Worm (Caenorhabditis elegans) whole organism, L3 larva: ENCODE measurements around the gene Y53F4B.39.

Source experiments
- R02D3.7 ChIP-seq: fragments of 150-350 bp; optimal IDR thresholded peaks from 2 replicates; lab custom pipeline; 2014; ENCODE audit warnings: missing biosample characterization, missing genetic modification characterization
- ZK546.5 ChIP-seq: sonication (generic microtip); optimal IDR thresholded peaks from 2 replicates; lab custom pipeline; 2017; ENCODE audit warnings: missing biosample characterization, missing genetic modification characterization
- aly-2 ChIP-seq: fragments of 150-350 bp; optimal IDR thresholded peaks from 2 replicates; lab custom pipeline; 2014; ENCODE audit warnings: missing biosample characterization, missing genetic modification characterization
- ceh-16 ChIP-seq: sonication (generic microtip); optimal IDR thresholded peaks from 2 replicates; lab custom pipeline; 2017; ENCODE audit warnings: missing biosample characterization, missing genetic modification characterization
- ceh-28 ChIP-seq: fragments of 150-350 bp; optimal IDR thresholded peaks from 2 replicates; lab custom pipeline; 2014; ENCODE audit warnings: missing biosample characterization, missing genetic modification reagents, missing genetic modification characterization
- ceh-82 ChIP-seq: fragments of 150-350 bp; optimal IDR thresholded peaks from 2 replicates; lab custom pipeline; 2014; ENCODE audit warnings: missing biosample characterization, missing genetic modification characterization
- daf-12 ChIP-seq: fragments of 150-350 bp; optimal IDR thresholded peaks from 2 replicates; lab custom pipeline; 2014; ENCODE audit warnings: missing biosample characterization, missing genetic modification reagents, missing genetic modification characterization
- egl-27 ChIP-seq: sonication (generic microtip); optimal IDR thresholded peaks from 4 replicates; lab custom pipeline; 2017; ENCODE audit warnings: missing biosample characterization, missing genetic modification reagents, missing genetic modification characterization
- egl-5 ChIP-seq: fragments of 150-350 bp; optimal IDR thresholded peaks from 2 replicates; lab custom pipeline; 2017; ENCODE audit warnings: missing biosample characterization, missing genetic modification reagents, missing genetic modification characterization, inconsistent platforms
- elt-1 ChIP-seq: fragments of 150-350 bp; optimal IDR thresholded peaks from 2 replicates; lab custom pipeline; 2014; ENCODE audit warnings: missing biosample characterization, missing genetic modification characterization
- elt-2 ChIP-seq: sonication (generic microtip); optimal IDR thresholded peaks from 2 replicates; lab custom pipeline; 2016; ENCODE audit warnings: missing genetic modification reagents, mild to moderate bottlenecking, missing genetic modification characterization, missing compliant biosample characterization
- eor-1 ChIP-seq, 2 experiments: fragments of 150-350 bp; optimal IDR thresholded peaks; 2 replicates each; lab custom pipeline; 2014 to 2018; ENCODE audit warnings: missing biosample characterization in 2 of 2, missing genetic modification characterization in 2 of 2
- fos-1 ChIP-seq: fragments of 150-350 bp; optimal IDR thresholded peaks from 2 replicates; lab custom pipeline; 2014; ENCODE audit warnings: missing biosample characterization, missing genetic modification characterization
- jun-1 ChIP-seq: fragments of 150-350 bp; optimal IDR thresholded peaks from 2 replicates; lab custom pipeline; 2014; ENCODE audit warnings: missing biosample characterization, missing genetic modification reagents, missing genetic modification characterization
- lin-15B ChIP-seq: fragments of 150-350 bp; optimal IDR thresholded peaks from 2 replicates; lab custom pipeline; 2014; ENCODE audit warnings: missing biosample characterization, missing genetic modification characterization
- lin-39 ChIP-seq: fragments of 150-350 bp; optimal IDR thresholded peaks from 2 replicates; lab custom pipeline; 2018; ENCODE audit warnings: missing biosample characterization, missing genetic modification reagents, missing genetic modification characterization
- lsy-12 ChIP-seq: sonication (generic microtip); optimal IDR thresholded peaks from 2 replicates; lab custom pipeline; 2016; ENCODE audit warnings: mild to moderate bottlenecking, missing genetic modification characterization, missing compliant biosample characterization
- mdl-1 ChIP-seq: fragments of 150-350 bp; optimal IDR thresholded peaks from 2 replicates; lab custom pipeline; 2014; ENCODE audit warnings: missing biosample characterization, missing genetic modification characterization
- mml-1 ChIP-seq: fragments of 150-350 bp; sonication (generic microtip); optimal IDR thresholded peaks from 3 replicates; lab custom pipeline; 2014; ENCODE audit warnings: missing biosample characterization, missing genetic modification characterization
- nfya-1 ChIP-seq: sonication (generic microtip); optimal IDR thresholded peaks from 2 replicates; lab custom pipeline; 2017; ENCODE audit warnings: missing genetic modification characterization, mild to moderate bottlenecking, missing compliant biosample characterization, antibody characterized with exemption, moderate library complexity; ENCODE audit not compliant: insufficient read depth
- nhr-11 ChIP-seq: fragments of 150-350 bp; optimal IDR thresholded peaks from 2 replicates; lab custom pipeline; 2014; ENCODE audit warnings: missing biosample characterization, missing genetic modification characterization
- nhr-237 ChIP-seq: fragments of 150-350 bp; optimal IDR thresholded peaks from 2 replicates; lab custom pipeline; 2014; ENCODE audit warnings: missing biosample characterization, missing genetic modification characterization
- nhr-28 ChIP-seq: fragments of 150-350 bp; optimal IDR thresholded peaks from 2 replicates; lab custom pipeline; 2014; ENCODE audit warnings: missing biosample characterization, missing genetic modification characterization
- nhr-43 ChIP-seq: sonication (generic microtip); optimal IDR thresholded peaks from 2 replicates; lab custom pipeline; 2016; ENCODE audit warnings: mild to moderate bottlenecking, missing genetic modification characterization, missing compliant biosample characterization; ENCODE audit not compliant: poor library complexity, severe bottlenecking
- nhr-67 ChIP-seq: fragments of 150-350 bp; optimal IDR thresholded peaks from 2 replicates; lab custom pipeline; 2014; ENCODE audit warnings: missing biosample characterization, missing genetic modification characterization
- nhr-76 ChIP-seq: fragments of 150-350 bp; sonication (generic microtip); optimal IDR thresholded peaks from 5 replicates; lab custom pipeline; 2014; ENCODE audit warnings: missing biosample characterization, missing genetic modification characterization
- nhr-77 ChIP-seq: fragments of 150-350 bp; optimal IDR thresholded peaks from 2 replicates; lab custom pipeline; 2014; ENCODE audit warnings: missing biosample characterization, missing genetic modification characterization
- pha-4 ChIP-seq: fragments of 150-350 bp; optimal IDR thresholded peaks from 2 replicates; lab custom pipeline; 2014; ENCODE audit warnings: missing biosample characterization, missing genetic modification reagents, missing genetic modification characterization
- skn-1 ChIP-seq: fragments of 150-350 bp; optimal IDR thresholded peaks from 2 replicates; lab custom pipeline; 2014; ENCODE audit warnings: missing biosample characterization, missing genetic modification characterization
- unc-39 ChIP-seq: sonication (generic microtip); optimal IDR thresholded peaks from 4 replicates; lab custom pipeline; 2017; ENCODE audit warnings: missing biosample characterization, missing genetic modification characterization
- unc-62 ChIP-seq: fragments of 150-350 bp; sonication (generic microtip); optimal IDR thresholded peaks from 4 replicates; lab custom pipeline; 2014; ENCODE audit warnings: missing biosample characterization, missing genetic modification reagents, missing genetic modification characterization
- zag-1 ChIP-seq: fragments of 150-350 bp; optimal IDR thresholded peaks from 2 replicates; lab custom pipeline; 2014; ENCODE audit warnings: missing biosample characterization, missing genetic modification characterization
- ztf-4 ChIP-seq: fragments of 150-350 bp; optimal IDR thresholded peaks from 2 replicates; lab custom pipeline; 2014; ENCODE audit warnings: missing biosample characterization, missing genetic modification characterization

Gene Y53F4B.39

DNA sequence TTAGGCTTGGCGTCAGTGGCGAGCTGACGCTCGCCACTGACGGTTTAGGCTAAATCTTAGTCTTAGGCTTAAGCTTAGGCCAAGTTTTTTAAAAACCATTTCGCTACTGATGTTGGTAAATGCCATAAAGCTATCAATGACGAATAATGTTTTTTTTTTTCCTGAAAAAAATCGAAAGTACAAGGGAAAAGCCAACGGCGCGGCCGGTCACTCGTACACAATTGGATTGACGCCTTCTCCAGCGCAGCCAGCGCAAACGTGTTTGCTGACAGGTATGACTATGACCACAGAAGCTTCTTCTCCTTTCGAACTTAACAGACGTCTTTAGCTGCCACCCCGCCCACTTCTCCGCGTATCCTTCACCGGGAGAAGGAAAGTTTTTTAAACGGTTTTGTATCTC, 35.6 kb downstream of the Y53F4B.39 start, which contains the start of gene Y53F4B.27:
TSS of gene Y53F4B.27 (plus strand) at position 301 of the 400 bp plus-strand sequence.
- TF ChIP-seq nfya-1 (tag; lab: Kevin White, UChicago) = no peak
- TF ChIP-seq ceh-82 (tag; lab: Kevin White, UChicago) = no peak
- TF ChIP-seq daf-12 (tag; lab: Kevin White, UChicago) = no peak
- TF ChIP-seq nhr-76 (tag; lab: Kevin White, UChicago) = no peak
- no peak for TF ChIP-seq egl-5
- TF ChIP-seq ztf-4 (tag; lab: Kevin White, UChicago) = no peak
- TF ChIP-seq nhr-28 (tag; lab: Kevin White, UChicago) = no peak
- TF ChIP-seq unc-62 (GFP tag; lab: Kevin White, UChicago) = no peak
- TF ChIP-seq nhr-43 = no peak
- TF ChIP-seq unc-39 = no peak
- no peak for TF ChIP-seq nhr-77 (tag; lab: Kevin White, UChicago)
- no peak for TF ChIP-seq R02D3.7 (tag; lab: Kevin White, UChicago)
- TF ChIP-seq nhr-67 (tag; lab: Kevin White, UChicago) = no peak
- no peak for TF ChIP-seq mml-1 (tag; lab: Kevin White, UChicago)
- TF ChIP-seq fos-1 (tag; lab: Kevin White, UChicago) = no peak
- TF ChIP-seq lin-39 (tag; lab: Kevin White, UChicago) = no peak
- no peak for TF ChIP-seq nhr-237 (tag; lab: Kevin White, UChicago)

DNA sequence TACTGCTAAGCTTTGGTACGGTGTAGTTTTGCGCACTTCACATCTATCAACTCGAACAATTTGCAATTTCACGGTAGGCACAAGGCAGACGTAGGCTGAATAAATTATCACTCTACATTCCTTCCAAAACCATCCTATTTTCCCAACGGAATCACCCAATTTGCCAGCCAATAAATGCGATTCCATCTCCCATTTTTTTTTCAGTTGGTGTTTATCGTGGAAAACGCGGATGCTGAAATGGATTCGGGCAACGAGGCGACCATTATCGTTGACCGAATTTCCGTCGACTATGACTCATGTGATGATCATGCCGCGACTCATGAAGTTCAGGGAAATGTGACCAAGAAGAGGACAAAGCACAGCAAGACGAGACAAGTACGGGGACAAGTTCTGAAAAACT, 38.5 kb downstream of the Y53F4B.39 start:
- TF ChIP-seq egl-5 (peak; percentile 61), mdl-1 (no peak)

DNA sequence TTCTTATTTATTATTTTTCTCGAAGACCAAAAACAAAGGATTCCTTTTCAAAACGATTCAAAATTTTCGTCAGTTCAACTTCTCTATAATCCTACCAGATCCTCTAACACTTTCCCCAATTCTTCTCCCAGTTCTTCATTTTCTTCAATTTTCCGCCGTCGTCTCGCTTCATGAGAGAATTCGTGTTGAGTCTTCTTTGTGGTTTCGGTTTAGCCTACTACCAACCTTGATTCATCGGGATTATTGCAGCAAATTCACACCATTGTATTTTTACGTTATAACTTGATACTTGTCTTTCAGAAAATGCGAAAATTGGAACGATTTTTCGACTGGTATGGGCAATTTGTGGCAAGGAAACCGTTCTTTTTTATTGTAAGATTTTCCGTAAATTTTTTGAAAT, 47.9 kb downstream of the Y53F4B.39 start, which contains the start of gene ptr-20:
TSS of gene ptr-20 (plus strand) at position 301 of the 400 bp plus-strand sequence.
- no peak for TF ChIP-seq aly-2 (tag; lab: Kevin White, UChicago)
- no peak for TF ChIP-seq lsy-12
- no peak for TF ChIP-seq ZK546.5 (tag; lab: Kevin White, UChicago)
- TF ChIP-seq mdl-1 = no peak
- TF ChIP-seq nhr-76 (tag; lab: Kevin White, UChicago) = no peak
- TF ChIP-seq nhr-237 (tag; lab: Kevin White, UChicago) = no peak
- TF ChIP-seq lin-39 (tag; lab: Kevin White, UChicago) = no peak
- no peak for TF ChIP-seq zag-1 (tag; lab: Kevin White, UChicago)
- TF ChIP-seq daf-12 (tag; lab: Kevin White, UChicago) = no peak

DNA sequence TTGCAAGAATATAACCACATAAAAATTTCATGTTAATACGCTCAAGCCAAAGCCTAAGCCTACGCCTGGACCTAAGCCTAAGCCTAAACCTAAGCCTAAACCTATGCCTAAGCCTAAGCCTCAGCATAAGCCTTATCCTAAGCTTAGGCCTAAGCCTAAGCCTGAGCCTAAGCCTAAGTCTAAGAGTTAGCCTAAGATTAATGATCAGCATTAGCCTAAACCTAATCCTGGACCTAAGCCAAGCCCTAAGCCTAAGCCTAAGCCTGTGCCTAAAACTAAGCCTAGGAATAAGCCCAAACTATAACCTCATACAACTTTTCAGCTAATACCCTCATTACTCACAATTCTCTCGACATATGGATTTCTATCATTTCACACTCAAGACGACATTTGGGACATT, 48.4 kb downstream of the Y53F4B.39 start:
- no peak for TF ChIP-seq eor-1 (tag; optimal IDR thresholded peaks at IDR 0.05; lab: Kevin White, UChicago)
- TF ChIP-seq jun-1 = no peak
- TF ChIP-seq skn-1 (tag; lab: Kevin White, UChicago) = no peak
- TF ChIP-seq ceh-28 = no peak
- no peak for TF ChIP-seq lin-15B (tag; lab: Kevin White, UChicago)
- no peak for TF ChIP-seq nhr-237 (tag; lab: Kevin White, UChicago)
- no peak for TF ChIP-seq R02D3.7 (tag; lab: Kevin White, UChicago)
- no peak for TF ChIP-seq daf-12 (tag; lab: Kevin White, UChicago)
- no peak for TF ChIP-seq nhr-43
- TF ChIP-seq nhr-28 (tag; lab: Kevin White, UChicago) = no peak
- no peak for TF ChIP-seq nhr-11
- TF ChIP-seq elt-1 (tag; lab: Kevin White, UChicago) = no peak
- TF ChIP-seq egl-27 = no peak
- no peak for TF ChIP-seq pha-4 (tag; lab: Kevin White, UChicago)
- TF ChIP-seq aly-2 (tag; lab: Kevin White, UChicago) = no peak
- no peak for TF ChIP-seq ztf-4 (tag; lab: Kevin White, UChicago)
- TF ChIP-seq nfya-1 (tag; lab: Kevin White, UChicago) = no peak
- no peak for TF ChIP-seq nhr-76 (tag; lab: Kevin White, UChicago)

DNA sequence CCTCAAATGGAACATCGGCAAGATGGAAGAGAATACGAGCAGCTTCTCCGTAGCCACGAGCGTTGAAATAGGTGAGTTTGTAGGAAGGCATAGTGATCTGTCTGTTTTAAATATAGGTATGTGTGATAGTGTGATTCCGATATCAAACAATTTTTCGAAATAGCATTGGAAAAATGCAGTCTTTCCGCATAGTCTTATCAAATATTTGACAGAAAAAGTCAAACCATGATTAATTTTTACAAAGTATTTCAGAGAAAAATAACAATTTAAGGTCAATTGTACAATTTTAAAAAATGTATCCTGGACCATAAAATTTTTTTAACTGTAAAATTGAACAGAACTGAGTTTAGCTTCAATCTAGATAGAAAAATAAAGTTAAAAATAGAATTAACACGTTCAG, 54.5 kb downstream of the Y53F4B.39 start, which contains the start of gene gst-26:
TSS of gene gst-26 (minus strand) at position 101 of the 400 bp plus-strand sequence.
- TF ChIP-seq ceh-16 (tag; lab: Kevin White, UChicago) (no peak), elt-2 (tag; lab: Kevin White, UChicago) (peak; percentile 26), unc-62 (GFP tag; lab: Kevin White, UChicago) (no peak)
- TF ChIP-seq, all 47 proteins: peak for 1
